Fruit fly (Drosophila melanogaster) whole organism, adult: ENCODE results near the gene BTBD9.

Experiments used
- CG11617 ChIP-seq: fragments of 200-800 bp; sonication (Bioruptor generic); optimal IDR thresholded peaks from 2 replicates; lab custom pipeline; 2017; ENCODE audit warnings: mild to moderate bottlenecking, missing biosample characterization, missing genetic modification reagents, missing genetic modification characterization
- CG12768 ChIP-seq: fragments of 200-800 bp; sonication (Bioruptor generic); optimal IDR thresholded peaks from 2 replicates; lab custom pipeline; 2017; ENCODE audit warnings: missing biosample characterization, missing genetic modification characterization, mild to moderate bottlenecking, moderate library complexity, missing genetic modification reagents
- CG14711 ChIP-seq: fragments of 200-800 bp; sonication (Bioruptor generic); optimal IDR thresholded peaks from 2 replicates; lab custom pipeline; 2018; ENCODE audit warnings: missing biosample characterization, mild to moderate bottlenecking, missing genetic modification characterization, moderate library complexity
- CG1620 ChIP-seq: fragments of 200-800 bp; sonication (Bioruptor generic); optimal IDR thresholded peaks from 2 replicates; lab custom pipeline; 2016; ENCODE audit warnings: missing biosample characterization, missing genetic modification characterization
- CG5204 ChIP-seq: fragments of 200-800 bp; sonication (Bioruptor generic); optimal IDR thresholded peaks from 2 replicates; lab custom pipeline; 2016; ENCODE audit warnings: missing biosample characterization, missing genetic modification characterization
- CG7045 ChIP-seq: fragments of 200-800 bp; sonication (Bioruptor generic); optimal IDR thresholded peaks from 2 replicates; lab custom pipeline; 2017; ENCODE audit warnings: missing biosample characterization, mild to moderate bottlenecking, missing genetic modification characterization
- CG7101 ChIP-seq: fragments of 200-800 bp; sonication (Bioruptor generic); optimal IDR thresholded peaks from 2 replicates; lab custom pipeline; 2018; ENCODE audit warnings: missing biosample characterization, mild to moderate bottlenecking, missing genetic modification characterization, moderate library complexity
- Clk ChIP-seq: fragments of 200-800 bp; sonication (Bioruptor generic); optimal IDR thresholded peaks from 2 replicates; lab custom pipeline; 2017; ENCODE audit warnings: missing biosample characterization, missing genetic modification characterization
- Hr96 ChIP-seq: fragments of 200-800 bp; sonication (Bioruptor generic); optimal IDR thresholded peaks from 2 replicates; lab custom pipeline; 2016; ENCODE audit warnings: missing biosample characterization, missing genetic modification characterization
- Mnt ChIP-seq: fragments of 200-800 bp; sonication (Bioruptor generic); optimal IDR thresholded peaks from 2 replicates; lab custom pipeline; 2016; ENCODE audit warnings: missing biosample characterization, mild to moderate bottlenecking, missing genetic modification characterization
- bab1 ChIP-seq: fragments of 200-800 bp; sonication (Bioruptor generic); optimal IDR thresholded peaks from 3 replicates; lab custom pipeline; 2019; ENCODE audit warnings: missing biosample characterization, mild to moderate bottlenecking, missing genetic modification characterization, moderate library complexity
- cic ChIP-seq: fragments of 200-800 bp; sonication (Bioruptor generic); optimal IDR thresholded peaks from 2 replicates; lab custom pipeline; 2017; ENCODE audit warnings: missing biosample characterization, mild to moderate bottlenecking, missing genetic modification characterization, moderate library complexity
- cnc ChIP-seq, 2 experiments: fragments of >200 bp; optimal IDR thresholded peaks; 2 replicates each; lab custom pipeline; 2017
- kay ChIP-seq: fragments of 200-800 bp; sonication (Bioruptor generic); peaks from one replicate; lab custom pipeline; 2016; ENCODE audit warnings: missing biosample characterization, missing genetic modification characterization, borderline replicate concordance
- ovo ChIP-seq: fragments of 200-800 bp; sonication (Bioruptor generic); optimal IDR thresholded peaks from 2 replicates; lab custom pipeline; 2016; ENCODE audit warnings: missing biosample characterization, missing genetic modification characterization
- pad ChIP-seq: fragments of 200-800 bp; sonication (Bioruptor generic); optimal IDR thresholded peaks from 3 replicates; lab custom pipeline; 2017; ENCODE audit warnings: missing biosample characterization, missing genetic modification characterization, mild to moderate bottlenecking, moderate library complexity, missing genetic modification reagents
- tj ChIP-seq: fragments of 200-800 bp; sonication (Bioruptor generic); optimal IDR thresholded peaks from 3 replicates; lab custom pipeline; 2017; ENCODE audit warnings: missing biosample characterization, mild to moderate bottlenecking, missing genetic modification characterization, moderate library complexity
- toe ChIP-seq: fragments of 200-800 bp; sonication (Bioruptor generic); optimal IDR thresholded peaks from 2 replicates; lab custom pipeline; 2016; ENCODE audit warnings: missing biosample characterization, missing genetic modification characterization

The BTBD9 gene

DNA sequence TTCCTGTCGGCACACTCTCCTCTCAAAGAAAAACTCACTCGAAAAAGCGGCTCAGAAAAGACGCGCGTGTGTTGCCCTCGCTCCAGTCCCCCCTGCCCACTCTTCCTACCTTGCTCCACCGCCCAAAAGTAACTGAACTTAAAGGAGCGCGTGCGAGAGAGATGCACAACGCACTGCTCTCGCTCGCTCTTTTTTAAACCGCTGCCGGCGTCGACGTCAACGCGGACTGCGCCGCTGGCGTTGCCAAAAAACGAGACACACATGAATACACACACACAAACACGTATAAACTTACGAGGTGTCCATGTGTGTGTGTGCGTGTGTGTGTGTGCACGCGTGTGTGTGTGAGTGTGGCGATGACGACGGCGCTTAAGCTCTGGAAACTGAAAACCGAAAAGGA lies 48.5 kb downstream of the BTBD9 start:
- no peak for TF ChIP-seq pad (GFP tag; lab: Kevin White, UChicago)

- TF ChIP-seq bab1 (GFP tag; lab: Kevin White, UChicago) (no peak), CG7045 (GFP tag; lab: Kevin White, UChicago) (no peak), ovo (no peak), kay (GFP tag; lab: Kevin White, UChicago) (no peak), pad (GFP tag; lab: Kevin White, UChicago) (no peak), CG7101 (tag; lab: Kevin White, UChicago) (no peak), CG11617 (GFP tag; lab: Kevin White, UChicago) (no peak), CG5204 (GFP tag; lab: Kevin White, UChicago) (no peak), CG12768 (no peak), Mnt (no peak), CG1620 (GFP tag; lab: Kevin White, UChicago) (no peak), toe (no peak), cnc (optimal IDR thresholded peaks at IDR 0.05; lab: Kevin White, UChicago) (no peak), Clk (no peak), tj (GFP tag; lab: Kevin White, UChicago) (no peak), cic (GFP tag; lab: Kevin White, UChicago) (no peak), Hr96 (GFP tag; lab: Kevin White, UChicago) (no peak), CG14711 (tag; lab: Kevin White, UChicago) (no peak)
These were observed 52.4 kb downstream of the BTBD9 start for dm6 chrX:10820741-10821140.
